Worm (Caenorhabditis elegans): ENCODE measurements around the gene ttr-18.

- TF ChIP-seq C06A6.2 (GFP tag; conservative IDR thresholded peaks at IDR 0.05) (no peak), dpl-1 (GFP tag; optimal IDR thresholded peaks at IDR 0.05) (peak; percentile 38), tbx-9 (tag; optimal IDR thresholded peaks at IDR 0.05; ENCODE audit: borderline replicate concordance) (no peak), unc-62 (GFP tag; optimal IDR thresholded peaks at IDR 0.05) (no peak), ama-1 (optimal IDR thresholded peaks at IDR 0.05) (no peak), ama-1 (GFP tag; optimal IDR thresholded peaks at IDR 0.05) (no peak), Y79H2A.3 (GFP tag; conservative IDR thresholded peaks at IDR 0.05) (no peak), Y95B8A.8 (GFP tag; IDR thresholded peaks at IDR 0.05) (no peak), ztf-28 (GFP tag; IDR thresholded peaks at IDR 0.05) (no peak), zfh-2 (GFP tag; conservative IDR thresholded peaks at IDR 0.05) (no peak)
Measured at ce11 chrII:11440265-11440664, 46.3 kb downstream of the ttr-18 start, which contains the start of gene VW02B12L.2.

All from whole organism, young adult.